In the genomic region with DNA sequence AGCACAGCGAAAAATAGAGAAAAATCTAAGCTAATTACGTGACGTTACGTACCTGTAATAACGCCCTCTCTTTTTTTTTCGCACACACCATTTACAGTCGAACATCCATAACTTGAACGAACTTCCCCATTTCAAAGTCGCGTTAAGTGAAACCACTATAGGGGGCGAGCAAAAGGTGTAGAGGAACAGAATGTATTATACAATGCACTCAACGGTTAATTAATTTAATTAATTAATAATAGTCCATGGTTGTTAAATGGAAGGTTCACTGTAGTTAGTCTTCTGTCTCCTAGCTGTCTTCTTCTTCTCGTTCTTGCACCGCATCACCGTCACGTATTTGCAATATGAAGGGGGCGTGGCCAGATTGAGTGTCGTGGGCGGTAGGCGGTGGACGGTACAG, we compare ENCODE assay signal across 5 fruit fly cellular contexts.
TF ChIP-seq lines count a peak whose summit lies in the region.

No protein-coding gene starts in this region.

- no peak for TF ChIP-seq CTCF in whole organism, embryonic (GFP tag; optimal IDR thresholded peaks at IDR 0.05; lab: Kevin White, UChicago)

TF ChIP-seq in whole organism, adult, 20 proteins besides CTCF, POLR2A, EP300 and RAD21 (continues in another document):
- TF ChIP-seq CG5204 (GFP tag; optimal IDR thresholded peaks at IDR 0.05; lab: Kevin White, UChicago) (peak; percentile 4), Crg-1 (GFP tag; optimal IDR thresholded peaks at IDR 0.05; lab: Kevin White, UChicago) (no peak), tj (GFP tag; optimal IDR thresholded peaks at IDR 0.05; lab: Kevin White, UChicago) (no peak), CG14711 (tag; optimal IDR thresholded peaks at IDR 0.05; lab: Kevin White, UChicago) (peak; percentile 57), CG11617 (GFP tag; optimal IDR thresholded peaks at IDR 0.05; lab: Kevin White, UChicago) (peak; percentile 1), Hr96 (GFP tag; optimal IDR thresholded peaks at IDR 0.05; lab: Kevin White, UChicago) (peak; percentile 47), CG12768 (GFP tag; optimal IDR thresholded peaks at IDR 0.05; lab: Kevin White, UChicago) (no peak), CG33017 (tag; optimal IDR thresholded peaks at IDR 0.05; lab: Kevin White, UChicago) (no peak), cnc (optimal IDR thresholded peaks at IDR 0.05; lab: Kevin White, UChicago) (no peak), Clk (GFP tag; optimal IDR thresholded peaks at IDR 0.05; lab: Kevin White, UChicago) (no peak), CG7045 (GFP tag; optimal IDR thresholded peaks at IDR 0.05; lab: Kevin White, UChicago) (no peak), CG7101 (tag; optimal IDR thresholded peaks at IDR 0.05; lab: Kevin White, UChicago) (peak; percentile 72), pad (GFP tag; optimal IDR thresholded peaks at IDR 0.05; lab: Kevin White, UChicago) (no peak), CG1620 (GFP tag; optimal IDR thresholded peaks at IDR 0.05; lab: Kevin White, UChicago) (peak; percentile 22), Mnt (GFP tag; optimal IDR thresholded peaks at IDR 0.05; lab: Kevin White, UChicago) (no peak), ovo (GFP tag; optimal IDR thresholded peaks at IDR 0.05; lab: Kevin White, UChicago) (no peak), toe (GFP tag; optimal IDR thresholded peaks at IDR 0.05; lab: Kevin White, UChicago) (no peak), cic (GFP tag; optimal IDR thresholded peaks at IDR 0.05; lab: Kevin White, UChicago) (no peak)

TF ChIP-seq in whole organism, embryonic, 481 proteins besides CTCF, POLR2A, EP300 and RAD21 (continues in another document):
- TF ChIP-seq CG2202 (tag; optimal IDR thresholded peaks at IDR 0.05; lab: Kevin White, UChicago), result no peak
- TF ChIP-seq grau (tag; optimal IDR thresholded peaks at IDR 0.05; lab: Kevin White, UChicago), result peak; percentile 59
- TF ChIP-seq btn (GFP tag; optimal IDR thresholded peaks at IDR 0.05; lab: Kevin White, UChicago), result no peak
- TF ChIP-seq sens (GFP tag; lab: Kevin White, UChicago), result peak; percentile 8
- peak; percentile 57 for TF ChIP-seq CG9437 (GFP tag; optimal IDR thresholded peaks at IDR 0.05; lab: Kevin White, UChicago)
- TF ChIP-seq CG8290 (GFP tag; optimal IDR thresholded peaks at IDR 0.05; lab: Kevin White, UChicago), result no peak
- TF ChIP-seq CG8290 (tag; optimal IDR thresholded peaks at IDR 0.05; lab: Kevin White, UChicago), result peak in 1 of 2 experiments; percentile 1
- TF ChIP-seq al (GFP tag; IDR thresholded peaks at IDR 0.05; lab: Robert Waterston, UW), result no peak
- TF ChIP-seq prd (optimal IDR thresholded peaks at IDR 0.05; lab: Kevin White, UChicago), result no peak
- TF ChIP-seq prd (GFP tag; IDR thresholded peaks at IDR 0.05; lab: Robert Waterston, UW), result peak; percentile 39; the same call in 1 of the 3 replicates
- TF ChIP-seq eve (GFP tag; optimal IDR thresholded peaks at IDR 0.05; lab: Kevin White, UChicago), result peak in 1 of 2 experiments; percentile 4
- TF ChIP-seq lilli (GFP tag; optimal IDR thresholded peaks at IDR 0.05; lab: Kevin White, UChicago), result peak; percentile 13
- peak in 1 of 2 experiments; percentile 22 for TF ChIP-seq Pdp1 (GFP tag; optimal IDR thresholded peaks at IDR 0.05; lab: Kevin White, UChicago)
- TF ChIP-seq CG6854 (GFP tag; optimal IDR thresholded peaks at IDR 0.05; lab: Kevin White, UChicago), result no peak
- 0 out of 3 replicates have a peak, but pooled peaks have one; percentile 26 for TF ChIP-seq row (GFP tag; IDR thresholded peaks at IDR 0.05; lab: Robert Waterston, UW)
- TF ChIP-seq Med (GFP tag; lab: Kevin White, UChicago), result peak; percentile 71
- peak; percentile 9 for TF ChIP-seq dmrt99B (tag; optimal IDR thresholded peaks at IDR 0.05; lab: Kevin White, UChicago)
- TF ChIP-seq Drgx (GFP tag; IDR thresholded peaks at IDR 0.05; lab: Robert Waterston, UW), result peak; percentile 71

TF ChIP-seq in whole organism, prepupa, 60 proteins besides CTCF, POLR2A, EP300 and RAD21 (continues in another document):
- TF ChIP-seq svp (GFP tag; lab: Kevin White, UChicago) (peak; percentile 39), Met (GFP tag; optimal IDR thresholded peaks at IDR 0.05; lab: Kevin White, UChicago) (peak; percentile 26), Sox15 (GFP tag; optimal IDR thresholded peaks at IDR 0.05; lab: Kevin White, UChicago) (no peak), dac (GFP tag; optimal IDR thresholded peaks at IDR 0.05; lab: Kevin White, UChicago) (peak; percentile 11), Eip93F (GFP tag; optimal IDR thresholded peaks at IDR 0.05; lab: Kevin White, UChicago) (no peak), Blimp-1 (GFP tag; optimal IDR thresholded peaks at IDR 0.05; lab: Kevin White, UChicago) (no peak), CG6792 (GFP tag; optimal IDR thresholded peaks at IDR 0.05; lab: Kevin White, UChicago) (peak; percentile 10), Eip78C (GFP tag; lab: Kevin White, UChicago) (peak; percentile 72), Hr39 (GFP tag; optimal IDR thresholded peaks at IDR 0.05; lab: Kevin White, UChicago) (peak; percentile 16), Hr4 (GFP tag; optimal IDR thresholded peaks at IDR 0.05; lab: Kevin White, UChicago) (peak; percentile 72), CG8119 (GFP tag; IDR thresholded peaks at IDR 0.05; lab: Robert Waterston, UW) (peak; percentile 53; the same call in 1 of the 3 replicates), CG3919 (GFP tag; optimal IDR thresholded peaks at IDR 0.05; lab: Kevin White, UChicago) (peak; percentile 42), CG3032 (tag; optimal IDR thresholded peaks at IDR 0.05; lab: Kevin White, UChicago) (peak; percentile 11), CG11294 (GFP tag; IDR thresholded peaks at IDR 0.05; lab: Robert Waterston, UW) (peak; percentile 24; the same call in 1 of the 2 replicates), lz (GFP tag; optimal IDR thresholded peaks at IDR 0.05; lab: Kevin White, UChicago) (peak; percentile 44), topi (GFP tag; optimal IDR thresholded peaks at IDR 0.05; lab: Kevin White, UChicago) (peak; percentile 6), eg (GFP tag; IDR thresholded peaks at IDR 0.05; lab: Robert Waterston, UW) (peak; percentile 72; the same call in 2 of the 3 replicates), CG10631 (GFP tag; optimal IDR thresholded peaks at IDR 0.05; lab: Kevin White, UChicago) (peak; percentile 19)

TF ChIP-seq in whole organism, pupa, 21 proteins besides CTCF, POLR2A, EP300 and RAD21 (continues in another document):
- TF ChIP-seq fd96Ca (GFP tag; IDR thresholded peaks at IDR 0.05; lab: Robert Waterston, UW), result peak; percentile 81
- TF ChIP-seq CG8301 (tag; optimal IDR thresholded peaks at IDR 0.05; lab: Kevin White, UChicago), result peak; percentile 56
- peak; percentile 30; the same call in 1 of the 2 replicates for TF ChIP-seq CG12605 (GFP tag; IDR thresholded peaks at IDR 0.05; lab: Robert Waterston, UW)
- no peak for TF ChIP-seq D1 (tag; optimal IDR thresholded peaks at IDR 0.05; lab: Kevin White, UChicago)
- peak; percentile 50; the same call in 1 of the 2 replicates for TF ChIP-seq Ets98B (GFP tag; IDR thresholded peaks at IDR 0.05; lab: Robert Waterston, UW)
- TF ChIP-seq CG14655 (GFP tag; optimal IDR thresholded peaks at IDR 0.05; lab: Kevin White, UChicago), result peak; percentile 57
- peak; percentile 71; the same call in 2 of the 3 replicates for TF ChIP-seq CG4496 (GFP tag; IDR thresholded peaks at IDR 0.05; lab: Robert Waterston, UW)
- no peak for TF ChIP-seq CG34367 (tag; optimal IDR thresholded peaks at IDR 0.05; lab: Kevin White, UChicago)
- TF ChIP-seq EcR (GFP tag; optimal IDR thresholded peaks at IDR 0.05; lab: Kevin White, UChicago), result no peak
- TF ChIP-seq CG32121 (GFP tag; IDR thresholded peaks at IDR 0.05; lab: Robert Waterston, UW), result peak; percentile 39; the same call in 1 of the 2 replicates
- TF ChIP-seq CG8159 (tag; optimal IDR thresholded peaks at IDR 0.05; lab: Kevin White, UChicago), result peak; percentile 3
- TF ChIP-seq CG15710 (tag; optimal IDR thresholded peaks at IDR 0.05; lab: Kevin White, UChicago), result peak; percentile 3
- TF ChIP-seq CG10348 (GFP tag; IDR thresholded peaks at IDR 0.05; lab: Robert Waterston, UW), result no peak
- TF ChIP-seq Pif1A (GFP tag; optimal IDR thresholded peaks at IDR 0.05; lab: Kevin White, UChicago), result peak; percentile 43
- peak; percentile 8 for TF ChIP-seq CG17806 (tag; optimal IDR thresholded peaks at IDR 0.05; lab: Kevin White, UChicago)
- TF ChIP-seq rn (GFP tag; IDR thresholded peaks at IDR 0.05; lab: Robert Waterston, UW), result no peak
- TF ChIP-seq Pif1B (GFP tag; optimal IDR thresholded peaks at IDR 0.05; lab: Kevin White, UChicago), result peak; percentile 14
- no peak for TF ChIP-seq gl (tag; optimal IDR thresholded peaks at IDR 0.05; lab: Kevin White, UChicago)
- TF ChIP-seq CG13204 (GFP tag; optimal IDR thresholded peaks at IDR 0.05; lab: Kevin White, UChicago), result no peak

TF ChIP-seq in whole organism, wandering third instar larva, 38 proteins besides CTCF, POLR2A, EP300 and RAD21:
- TF ChIP-seq Myc (optimal IDR thresholded peaks at IDR 0.05; lab: Kevin White, UChicago), result no peak
- TF ChIP-seq h (GFP tag; optimal IDR thresholded peaks at IDR 0.05; lab: Kevin White, UChicago), result peak; percentile 7
- no peak for TF ChIP-seq CrebA (GFP tag; optimal IDR thresholded peaks at IDR 0.05; lab: Kevin White, UChicago; ENCODE audit: borderline replicate concordance)
- TF ChIP-seq ey (GFP tag; optimal IDR thresholded peaks at IDR 0.05; lab: Kevin White, UChicago), result peak; percentile 39
- peak; percentile 38 for TF ChIP-seq fru (GFP tag; optimal IDR thresholded peaks at IDR 0.05; lab: Kevin White, UChicago)
- peak in 1 of 2 experiments; percentile 56 for TF ChIP-seq foxo (GFP tag; optimal IDR thresholded peaks at IDR 0.05; lab: Kevin White, UChicago)
TF ChIP-seq in whole organism, wandering third instar larva: peak in this region for 4.
